Fruit fly (Drosophila melanogaster) whole organism, pupa: ENCODE data around the gene RNF220.
A peak's percentile ranks its signal among the peaks of the same experiment; 100 is the strongest.

Source experiments
- CG10348 ChIP-seq: fragments of 200-800 bp; sonication (Bioruptor generic); IDR thresholded peaks from 2 replicates; pipeline ENCODE4 v1.3.6; 2022; ENCODE audit warnings: missing biosample characterization, missing genetic modification characterization
- CG12605 ChIP-seq: fragments of 200-800 bp; sonication (Bioruptor generic); IDR thresholded peaks from 2 replicates; pipeline ENCODE4 v1.3.6; 2022; ENCODE audit warnings: missing biosample characterization, missing genetic modification characterization
- CG13204 ChIP-seq: fragments of 200-800 bp; sonication (Bioruptor generic); optimal IDR thresholded peaks from 2 replicates; lab custom pipeline; 2018; ENCODE audit warnings: missing biosample characterization, mild to moderate bottlenecking, missing genetic modification characterization, moderate library complexity
- CG14655 ChIP-seq: fragments of 200-800 bp; sonication (Bioruptor generic); optimal IDR thresholded peaks from 3 replicates; lab custom pipeline; 2017; ENCODE audit warnings: mild to moderate bottlenecking, missing biosample characterization, missing genetic modification reagents, missing genetic modification characterization
- CG17806 ChIP-seq: fragments of 200-800 bp; sonication (Bioruptor generic); optimal IDR thresholded peaks from 2 replicates; lab custom pipeline; 2018; ENCODE audit warnings: missing biosample characterization, mild to moderate bottlenecking, missing genetic modification characterization, moderate library complexity
- CG32121 ChIP-seq: fragments of 200-800 bp; sonication (Bioruptor generic); IDR thresholded peaks from 2 replicates; pipeline ENCODE4 v1.3.6; 2022; ENCODE audit warnings: missing biosample characterization, missing genetic modification characterization
- CG8159 ChIP-seq: fragments of 200-800 bp; sonication (Bioruptor generic); optimal IDR thresholded peaks from 3 replicates; lab custom pipeline; 2018; ENCODE audit warnings: missing biosample characterization, mild to moderate bottlenecking, missing genetic modification characterization, moderate library complexity
- CG9948 ChIP-seq: fragments of 200-800 bp; sonication (Bioruptor generic); optimal IDR thresholded peaks from 2 replicates; lab custom pipeline; 2018; ENCODE audit warnings: missing biosample characterization, mild to moderate bottlenecking, missing genetic modification characterization, moderate library complexity
- D1 ChIP-seq: fragments of 200-800 bp; sonication (Bioruptor generic); optimal IDR thresholded peaks from 2 replicates; lab custom pipeline; 2018; ENCODE audit warnings: missing biosample characterization, mild to moderate bottlenecking, missing genetic modification characterization, moderate library complexity
- EcR ChIP-seq: fragments of 200-800 bp; sonication (Bioruptor generic); optimal IDR thresholded peaks from 3 replicates; lab custom pipeline; 2019; ENCODE audit warnings: missing biosample characterization, missing genetic modification characterization, mild to moderate bottlenecking, moderate library complexity, missing genetic modification reagents
- Ets98B ChIP-seq: fragments of 200-800 bp; sonication (Bioruptor generic); IDR thresholded peaks from 2 replicates; pipeline ENCODE4 v1.3.6; 2022; ENCODE audit warnings: missing biosample characterization, missing genetic modification characterization
- gl ChIP-seq: fragments of 200-800 bp; sonication (Bioruptor generic); optimal IDR thresholded peaks from 2 replicates; lab custom pipeline; 2018; ENCODE audit warnings: missing biosample characterization, mild to moderate bottlenecking, missing genetic modification characterization
- rn ChIP-seq: fragments of 200-800 bp; sonication (Bioruptor generic); IDR thresholded peaks from 2 replicates; pipeline ENCODE4 v1.3.6; 2022; ENCODE audit warnings: missing biosample characterization, missing genetic modification characterization

dm6 chr3R:22727857-22728256 lies 1.6 kb upstream of the RNF220 start:
- TF ChIP-seq CG8159 (tag; lab: Kevin White, UChicago) (no peak), D1 (no peak), CG17806 (tag; lab: Kevin White, UChicago) (peak; percentile 27), CG10348 (GFP tag; lab: Robert Waterston, UW) (no peak), CG14655 (GFP tag; lab: Kevin White, UChicago) (no peak), CG9948 (peak; percentile 53), CG13204 (no peak), Ets98B (GFP tag; lab: Robert Waterston, UW) (peak; percentile 70), EcR (GFP tag; lab: Kevin White, UChicago) (no peak), CG32121 (GFP tag; lab: Robert Waterston, UW) (peak; percentile 51; the same call in 1 of the 2 replicates), rn (GFP tag; lab: Robert Waterston, UW) (0 out of 2 replicates have a peak, but pooled peaks have one; percentile 6), gl (tag; lab: Kevin White, UChicago) (no peak), CG12605 (peak; percentile 55; the same call in 1 of the 2 replicates)
